Fruit fly (Drosophila melanogaster): ENCODE measurements around the gene alpha-Est7.

alpha-Est7 gene

dm6 chr3R:7497488-7497887 lies 26.1 kb downstream of the alpha-Est7 start:
- no peak for TF ChIP-seq psq (optimal IDR thresholded peaks at IDR 0.05)
- TF ChIP-seq Dll (optimal IDR thresholded peaks at IDR 0.05): no peak
- TF ChIP-seq usp (GFP tag; optimal IDR thresholded peaks at IDR 0.05): no peak
- no peak for TF ChIP-seq EcR (GFP tag; optimal IDR thresholded peaks at IDR 0.05)
- TF ChIP-seq pan (optimal IDR thresholded peaks at IDR 0.05): no peak
- no peak for TF ChIP-seq CG8478 (optimal IDR thresholded peaks at IDR 0.05)

DNA sequence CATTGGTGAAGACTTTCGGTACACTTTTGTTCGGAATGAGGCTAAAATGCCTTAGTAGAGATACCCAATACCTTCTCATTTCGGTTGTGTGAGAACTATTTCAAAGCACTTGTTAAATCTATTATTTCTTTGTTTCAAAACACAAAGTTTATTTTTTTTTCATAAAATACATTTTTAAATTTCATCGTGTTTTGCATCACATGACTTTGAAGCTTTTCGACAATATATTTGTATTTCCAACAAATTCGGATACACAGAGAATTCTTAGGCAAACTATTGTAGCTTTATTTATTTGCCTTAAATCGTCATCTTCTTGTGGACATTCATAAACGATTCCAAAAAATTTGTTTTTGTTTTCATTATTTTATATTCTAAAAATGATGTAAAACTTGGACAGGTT lies 29.8 kb downstream of the alpha-Est7 start, which contains the start of gene alpha-Est10:
Gene alpha-Est10, minus strand, starts transcription at position 101 of the 400 bp plus-strand sequence.
- TF ChIP-seq Dll (optimal IDR thresholded peaks at IDR 0.05) (no peak), CG8478 (optimal IDR thresholded peaks at IDR 0.05) (no peak), usp (GFP tag; optimal IDR thresholded peaks at IDR 0.05) (no peak)

dm6 chr3R:7493171-7493570 lies 30.4 kb downstream of the alpha-Est7 start, which contains the start of gene CG42656:
CG42656 (minus strand) TSS chr3R:7493271.
- TF ChIP-seq pan (optimal IDR thresholded peaks at IDR 0.05): no peak
- no peak for TF ChIP-seq EcR (GFP tag; optimal IDR thresholded peaks at IDR 0.05)
- TF ChIP-seq usp (GFP tag; optimal IDR thresholded peaks at IDR 0.05): no peak
- TF ChIP-seq CG8478 (optimal IDR thresholded peaks at IDR 0.05): no peak
- no peak for TF ChIP-seq Dll (optimal IDR thresholded peaks at IDR 0.05)
- no peak for TF ChIP-seq psq (optimal IDR thresholded peaks at IDR 0.05)

- TF ChIP-seq CG8478 (optimal IDR thresholded peaks at IDR 0.05): no peak
- TF ChIP-seq pan (optimal IDR thresholded peaks at IDR 0.05): peak; percentile 9
Measured at dm6 chr3R:7492099-7492498, 31.5 kb downstream of the alpha-Est7 start.

- TF ChIP-seq EcR (GFP tag; optimal IDR thresholded peaks at IDR 0.05) (peak in 1 of 2 experiments; percentile 17), pan (optimal IDR thresholded peaks at IDR 0.05) (no peak), psq (optimal IDR thresholded peaks at IDR 0.05) (no peak), Dll (optimal IDR thresholded peaks at IDR 0.05) (no peak)
Measured at dm6 chr3R:7491453-7491853, 32.1 kb downstream of the alpha-Est7 start.

DNA sequence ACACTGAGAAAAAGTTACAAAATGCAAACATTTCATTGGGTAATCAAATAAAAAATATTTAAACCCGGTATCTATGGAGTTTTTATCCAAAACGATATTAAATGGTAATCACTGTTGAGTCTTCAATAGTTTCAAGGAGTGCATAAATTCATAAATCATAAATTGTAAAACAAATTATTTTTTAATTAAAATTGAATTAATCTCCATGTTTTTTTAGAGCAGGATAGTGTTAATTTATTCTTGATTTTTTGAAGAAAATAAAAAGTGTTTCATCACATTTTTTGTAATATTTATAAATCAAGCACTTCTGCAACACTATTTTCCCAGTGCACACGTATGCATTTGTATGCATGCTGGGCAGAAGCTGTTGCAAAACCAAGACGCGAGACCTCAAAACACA lies 32.7 kb downstream of the alpha-Est7 start:
- no peak for TF ChIP-seq pan (optimal IDR thresholded peaks at IDR 0.05)
- no peak for TF ChIP-seq CG8478 (optimal IDR thresholded peaks at IDR 0.05)
- TF ChIP-seq psq (optimal IDR thresholded peaks at IDR 0.05): no peak
- no peak for TF ChIP-seq usp (GFP tag; optimal IDR thresholded peaks at IDR 0.05)
- no peak for TF ChIP-seq Dll (optimal IDR thresholded peaks at IDR 0.05)
- TF ChIP-seq EcR (GFP tag; optimal IDR thresholded peaks at IDR 0.05): no peak

DNA sequence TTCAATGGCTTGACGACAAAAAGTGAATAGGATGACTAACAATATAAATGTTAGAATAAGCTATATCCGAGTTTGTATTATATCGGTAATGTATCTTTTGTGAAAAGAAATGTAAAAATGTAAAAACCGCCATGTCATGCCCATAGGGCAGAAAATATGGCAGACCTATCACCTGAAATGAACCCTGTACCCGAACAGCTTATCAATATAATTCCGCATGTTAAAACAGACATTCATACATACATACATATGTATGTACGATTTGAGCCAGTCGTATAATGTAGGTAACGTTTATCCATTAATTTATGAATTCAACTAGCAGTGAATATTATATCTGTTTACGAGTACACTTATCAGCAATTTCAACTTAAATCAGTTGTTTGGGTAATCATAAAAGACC lies 33.7 kb downstream of the alpha-Est7 start:
- TF ChIP-seq CG8478 (optimal IDR thresholded peaks at IDR 0.05): no peak
- TF ChIP-seq psq (optimal IDR thresholded peaks at IDR 0.05): no peak
- TF ChIP-seq Dll (optimal IDR thresholded peaks at IDR 0.05): no peak
- TF ChIP-seq usp (GFP tag; optimal IDR thresholded peaks at IDR 0.05): no peak
- no peak for TF ChIP-seq EcR (GFP tag; optimal IDR thresholded peaks at IDR 0.05)

dm6 chr3R:7475708-7476107 lies 47.8 kb downstream of the alpha-Est7 start:
- TF ChIP-seq usp (GFP tag; optimal IDR thresholded peaks at IDR 0.05): no peak
- no peak for TF ChIP-seq psq (optimal IDR thresholded peaks at IDR 0.05)
- TF ChIP-seq Dll (optimal IDR thresholded peaks at IDR 0.05): no peak
- no peak for TF ChIP-seq pan (optimal IDR thresholded peaks at IDR 0.05)
- no peak for TF ChIP-seq EcR (GFP tag; optimal IDR thresholded peaks at IDR 0.05)
- no peak for TF ChIP-seq CG8478 (optimal IDR thresholded peaks at IDR 0.05)

DNA sequence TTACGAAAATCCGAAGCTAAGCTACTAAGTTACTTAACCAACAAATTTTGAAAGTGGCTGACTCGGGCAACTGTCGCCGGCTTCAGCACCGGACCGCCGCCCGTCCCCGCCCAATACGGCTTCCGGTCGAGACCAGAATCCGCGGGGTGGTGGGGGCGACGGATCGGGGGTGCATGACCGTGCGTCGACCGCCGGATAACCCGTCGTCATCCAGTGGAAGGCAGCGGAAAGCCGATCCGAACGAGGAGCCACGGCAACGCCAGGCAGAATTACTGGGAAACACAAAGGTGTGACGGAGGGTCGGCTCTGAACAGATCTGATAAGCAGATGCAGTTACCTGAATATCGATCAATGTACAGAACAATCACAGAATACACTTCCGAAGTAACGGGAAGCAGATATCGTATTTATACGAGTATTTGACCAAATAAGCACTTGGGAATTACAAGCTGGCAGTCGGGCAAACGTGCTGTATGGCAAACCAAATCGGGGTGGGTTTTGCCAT lies 48.9 kb downstream of the alpha-Est7 start:
- TF ChIP-seq Dll (optimal IDR thresholded peaks at IDR 0.05) (no peak), EcR (GFP tag; optimal IDR thresholded peaks at IDR 0.05) (peak; percentile 74 to 87)

- no peak for TF ChIP-seq Dll (optimal IDR thresholded peaks at IDR 0.05)
- no peak for TF ChIP-seq usp (GFP tag; optimal IDR thresholded peaks at IDR 0.05)
- no peak for TF ChIP-seq psq (optimal IDR thresholded peaks at IDR 0.05)
- TF ChIP-seq pan (optimal IDR thresholded peaks at IDR 0.05): no peak
- no peak for TF ChIP-seq CG8478 (optimal IDR thresholded peaks at IDR 0.05)
- TF ChIP-seq EcR (GFP tag; optimal IDR thresholded peaks at IDR 0.05): no peak
Measured at dm6 chr3R:7473767-7474254, 49.7 kb downstream of the alpha-Est7 start, which contains the start of gene CG1142. CG1142 (minus strand) TSS chr3R:7473781.

DNA sequence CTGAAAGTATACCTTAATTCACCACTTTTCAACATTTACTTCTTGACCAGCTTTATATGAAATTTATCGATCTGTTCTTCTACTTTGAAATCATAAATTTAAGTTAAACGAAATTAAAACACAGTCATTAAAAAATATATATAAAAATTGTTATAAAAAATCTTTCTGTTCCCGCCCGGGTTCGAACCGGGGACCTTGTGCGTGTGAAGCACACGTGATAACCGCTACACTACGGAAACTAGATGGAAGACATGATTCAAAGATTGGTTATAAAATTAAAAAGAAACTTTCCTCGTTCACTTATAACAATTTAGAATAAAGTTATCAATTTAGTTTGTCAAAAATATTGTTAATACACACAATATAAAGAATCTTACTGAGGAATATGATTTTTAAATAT lies 51.7 kb downstream of the alpha-Est7 start:
- no peak for TF ChIP-seq EcR (GFP tag; optimal IDR thresholded peaks at IDR 0.05)
- TF ChIP-seq Dll (optimal IDR thresholded peaks at IDR 0.05): no peak
- no peak for TF ChIP-seq pan (optimal IDR thresholded peaks at IDR 0.05)
- no peak for TF ChIP-seq CG8478 (optimal IDR thresholded peaks at IDR 0.05)
- TF ChIP-seq usp (GFP tag; optimal IDR thresholded peaks at IDR 0.05): no peak
